Worm (Caenorhabditis elegans) whole organism, L4/young adult: ENCODE measurements around the gene irg-4.

Source experiments
- W03F9.2 ChIP-seq: fragments of 150-350 bp; optimal IDR thresholded peaks from 2 replicates; lab custom pipeline; 2014; ENCODE audit warnings: missing biosample characterization, missing genetic modification characterization
- dao-5 ChIP-seq: sonication (generic microtip); optimal IDR thresholded peaks from 2 replicates; lab custom pipeline; 2016; ENCODE audit warnings: missing genotype, missing genetic modification characterization, moderate library complexity, missing compliant biosample characterization
- him-1 ChIP-seq: sonication (generic microtip); optimal IDR thresholded peaks from 2 replicates; lab custom pipeline; 2016; ENCODE audit warnings: missing genotype, missing genetic modification reagents, missing genetic modification characterization, missing compliant biosample characterization

irg-4 gene

DNA sequence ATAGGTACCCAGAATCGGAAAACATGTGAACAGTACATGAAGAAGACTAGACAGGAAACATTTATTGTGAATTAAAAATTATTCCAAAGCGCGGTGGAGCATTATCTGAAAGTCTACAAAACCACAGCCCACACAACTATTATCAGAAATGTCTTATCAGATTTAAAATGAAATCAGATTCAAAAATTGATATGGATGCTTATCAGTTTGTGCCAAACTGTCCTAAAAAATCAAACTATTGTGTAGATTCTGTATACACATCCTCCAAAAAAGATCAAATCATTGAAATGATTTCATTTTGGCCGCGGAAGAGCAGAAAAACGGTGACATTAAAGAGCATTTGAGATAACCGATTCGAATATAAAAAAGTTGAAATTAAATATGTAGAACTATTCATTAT lies at the start of gene irg-4:
Gene irg-4, plus strand, starts transcription at position 392 of the 400 bp plus-strand sequence.
- no peak for TF ChIP-seq dao-5 (tag; lab: Kevin White, UChicago)
- TF ChIP-seq him-1 (tag; lab: Kevin White, UChicago), result no peak
- no peak for TF ChIP-seq W03F9.2 (tag; lab: Kevin White, UChicago)

DNA sequence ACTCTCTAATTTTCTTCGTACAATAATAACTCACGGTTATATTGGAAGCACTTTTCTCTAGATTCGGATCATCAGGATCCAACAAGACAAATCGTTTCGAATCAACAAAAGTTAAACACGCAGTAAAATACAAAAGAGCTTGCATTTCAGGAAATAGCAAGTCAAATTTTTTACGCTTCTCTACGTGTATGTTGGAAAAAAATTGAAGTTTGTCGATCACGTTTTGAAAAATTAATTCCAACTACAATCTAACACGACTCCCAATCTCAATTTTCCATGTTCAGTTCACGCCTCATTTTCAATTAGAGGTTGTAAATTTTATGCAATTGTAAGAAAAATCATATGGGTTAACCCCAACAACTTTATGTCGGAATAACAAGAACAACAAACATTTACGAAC lies 45.7 kb upstream of the irg-4 start, which contains the start of gene spe-45:
Gene spe-45, minus strand, starts transcription at position 145 of the 400 bp plus-strand sequence.
- TF ChIP-seq dao-5 (tag; lab: Kevin White, UChicago), result no peak
- no peak for TF ChIP-seq him-1 (tag; lab: Kevin White, UChicago)
- no peak for TF ChIP-seq W03F9.2 (tag; lab: Kevin White, UChicago)

DNA sequence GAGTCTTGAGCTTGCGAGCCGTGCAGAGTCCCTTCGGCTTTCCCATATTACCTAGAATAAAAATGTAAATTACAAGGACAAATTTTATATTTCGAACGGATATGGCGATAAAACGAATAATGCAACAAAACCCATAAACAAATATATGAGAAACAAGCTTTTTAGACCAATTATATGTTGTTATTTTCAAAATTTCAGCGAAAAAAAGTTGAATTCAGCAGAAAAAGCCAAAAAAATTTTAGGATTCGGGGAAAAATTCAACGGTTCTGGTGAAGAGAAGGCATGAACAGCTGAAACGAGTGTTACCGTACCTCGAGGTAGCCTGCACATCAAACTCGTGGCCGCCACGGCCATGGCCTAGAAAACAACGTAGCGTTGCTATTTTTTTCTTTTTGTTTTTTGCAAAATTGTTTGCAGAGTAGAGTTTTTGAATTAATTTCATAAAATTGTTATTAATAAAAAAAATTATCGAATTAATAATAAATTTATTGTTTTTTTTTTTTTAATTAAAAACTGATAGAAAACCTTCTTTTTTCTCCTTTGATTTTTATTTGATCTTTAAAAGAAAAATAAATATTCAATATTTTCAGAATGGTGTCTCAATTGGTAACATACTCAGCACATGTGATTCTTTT lies 44.5 kb upstream of the irg-4 start, which contains the start of the genes rps-23 and dpm-3:
Gene rps-23, minus strand, starts transcription at position 51 of the 635 bp plus-strand sequence.
Gene dpm-3, plus strand, starts transcription at position 585 of the 635 bp plus-strand sequence.
- TF ChIP-seq him-1 (tag; lab: Kevin White, UChicago) (peak; percentile 87), W03F9.2 (tag; lab: Kevin White, UChicago) (peak; percentile 94), dao-5 (tag; lab: Kevin White, UChicago) (no peak)

ce11 chrIV:12396645-12397258 lies 38.9 kb upstream of the irg-4 start:
- no peak for TF ChIP-seq him-1 (tag; lab: Kevin White, UChicago)
- TF ChIP-seq dao-5 (tag; lab: Kevin White, UChicago), result no peak
- no peak for TF ChIP-seq W03F9.2 (tag; lab: Kevin White, UChicago)

ce11 chrIV:12398437-12398836 lies 37.2 kb upstream of the irg-4 start, which contains the start of gene acs-20:
acs-20 (minus strand) TSS chrIV:12398706.
- no peak for TF ChIP-seq dao-5 (tag; lab: Kevin White, UChicago)
- TF ChIP-seq W03F9.2 (tag; lab: Kevin White, UChicago), result no peak
- TF ChIP-seq him-1 (tag; lab: Kevin White, UChicago), result no peak

- TF ChIP-seq W03F9.2 (tag; lab: Kevin White, UChicago) (no peak), him-1 (tag; lab: Kevin White, UChicago) (no peak)
Measured at ce11 chrIV:12399983-12400382, 35.6 kb upstream of the irg-4 start.

ce11 chrIV:12403440-12403839 lies 32.2 kb upstream of the irg-4 start:
- TF ChIP-seq dao-5 (tag; lab: Kevin White, UChicago), result no peak
- TF ChIP-seq W03F9.2 (tag; lab: Kevin White, UChicago), result no peak
- no peak for TF ChIP-seq him-1 (tag; lab: Kevin White, UChicago)

ce11 chrIV:12404137-12404536 lies 31.5 kb upstream of the irg-4 start, which contains the start of gene gex-3:
gex-3 (plus strand) TSS chrIV:12404431.
- peak; percentile 94 for TF ChIP-seq W03F9.2 (tag; lab: Kevin White, UChicago)
- no peak for TF ChIP-seq him-1 (tag; lab: Kevin White, UChicago)
- TF ChIP-seq dao-5 (tag; lab: Kevin White, UChicago), result no peak

- no peak for TF ChIP-seq dao-5 (tag; lab: Kevin White, UChicago)
- TF ChIP-seq W03F9.2 (tag; lab: Kevin White, UChicago), result no peak
- TF ChIP-seq him-1 (tag; lab: Kevin White, UChicago), result no peak
Measured at ce11 chrIV:12408625-12409024, 27.0 kb upstream of the irg-4 start, which contains the start of gene dsb-1. dsb-1 (plus strand) TSS chrIV:12408925.

ce11 chrIV:12410167-12410566 lies 25.5 kb upstream of the irg-4 start, which contains the start of gene acl-13:
acl-13 (plus strand) TSS chrIV:12410467.
- no peak for TF ChIP-seq W03F9.2 (tag; lab: Kevin White, UChicago)
- no peak for TF ChIP-seq dao-5 (tag; lab: Kevin White, UChicago)
- no peak for TF ChIP-seq him-1 (tag; lab: Kevin White, UChicago)

DNA sequence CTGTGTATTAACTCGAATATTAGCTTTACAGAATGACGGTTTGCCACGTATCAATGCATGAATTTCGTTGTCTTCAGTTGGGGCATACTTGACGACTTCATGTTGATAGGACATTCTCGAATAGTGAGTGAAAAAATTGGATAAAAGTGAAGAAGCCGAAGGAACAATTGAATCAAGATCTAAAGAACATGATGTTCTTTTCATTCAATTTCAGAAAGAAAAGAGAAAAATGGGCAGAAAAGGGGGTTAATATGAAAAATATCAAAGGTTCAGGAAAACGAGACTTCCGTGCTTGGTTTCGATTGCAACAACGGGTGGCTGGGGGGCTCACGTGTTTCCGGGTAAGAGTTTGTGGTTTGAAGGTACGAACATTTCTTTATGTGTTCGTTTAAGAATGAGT lies 21.0 kb upstream of the irg-4 start:
- TF ChIP-seq W03F9.2 (tag; lab: Kevin White, UChicago) (no peak), him-1 (tag; lab: Kevin White, UChicago) (no peak), dao-5 (tag; lab: Kevin White, UChicago) (no peak)

- TF ChIP-seq W03F9.2 (tag; lab: Kevin White, UChicago) (no peak), dao-5 (tag; lab: Kevin White, UChicago) (no peak), him-1 (tag; lab: Kevin White, UChicago) (no peak)
Measured at ce11 chrIV:12416629-12417404, 18.8 kb upstream of the irg-4 start.
